Fruit fly (Drosophila melanogaster): Measurements from ENCODE around the gene CG14304.
A peak's percentile ranks its signal among the peaks of the same experiment; 100 is the strongest.

DNA sequence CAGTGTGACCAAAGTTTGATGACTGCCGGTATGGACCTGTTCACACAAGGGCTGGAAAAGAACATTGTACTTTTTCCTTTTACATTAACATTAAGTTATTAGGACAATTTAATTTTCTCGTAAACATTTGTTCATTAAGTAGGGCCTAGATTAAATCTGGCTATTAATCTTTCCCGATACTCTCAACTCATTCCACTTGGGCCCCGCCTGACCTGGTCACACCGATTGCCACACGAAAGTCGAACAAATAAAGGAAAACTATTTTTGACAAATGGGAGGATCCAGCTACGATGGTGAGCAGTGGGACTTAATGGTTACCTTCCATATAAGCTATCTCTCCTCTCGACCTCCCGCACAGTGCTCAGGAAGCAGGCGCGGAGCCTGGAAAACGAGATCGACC lies 42.4 kb upstream of the CG14304 start, which contains the start of the genes Cpsf73 and Gos28:
- TF ChIP-seq Gug (GFP tag; IDR thresholded peaks at IDR 0.05) (no peak), Sox15 (GFP tag; optimal IDR thresholded peaks at IDR 0.05) (no peak), fd59A (GFP tag; optimal IDR thresholded peaks at IDR 0.05) (no peak), CG3919 (GFP tag; optimal IDR thresholded peaks at IDR 0.05) (peak; percentile 22), CG6854 (GFP tag; optimal IDR thresholded peaks at IDR 0.05) (no peak), CG3032 (tag; optimal IDR thresholded peaks at IDR 0.05) (no peak), CG8119 (GFP tag; IDR thresholded peaks at IDR 0.05) (no peak), acj6 (GFP tag; optimal IDR thresholded peaks at IDR 0.05) (no peak), CG11762 (GFP tag; optimal IDR thresholded peaks at IDR 0.05; ENCODE audit: insufficient read depth) (no peak), CG8319 (GFP tag; optimal IDR thresholded peaks at IDR 0.05) (no peak), achi (GFP tag; optimal IDR thresholded peaks at IDR 0.05) (no peak)
